Worm (Caenorhabditis elegans) whole organism, early embryonic: ENCODE data around the gene H35B03.2.

ENCODE experiments used
- B0310.2 ChIP-seq: sonication (generic microtip); optimal IDR thresholded peaks from 2 replicates; lab custom pipeline; 2016; ENCODE audit warnings: mild to moderate bottlenecking, missing genetic modification characterization, missing compliant biosample characterization
- F13C5.2 ChIP-seq: sonication (generic microtip); optimal IDR thresholded peaks from 2 replicates; lab custom pipeline; 2017; ENCODE audit warnings: mild to moderate bottlenecking, missing genetic modification characterization, inconsistent platforms, missing compliant biosample characterization
- aly-1 ChIP-seq: sonication (generic microtip); optimal IDR thresholded peaks from 2 replicates; lab custom pipeline; 2016; ENCODE audit warnings: missing genetic modification characterization, missing compliant biosample characterization
- ama-1 ChIP-seq: fragments of 150-350 bp; optimal IDR thresholded peaks from 2 replicates; lab custom pipeline; 2014
- ceh-13 ChIP-seq: fragments of 200-800 bp; sonication (Bioruptor generic); optimal IDR thresholded peaks from 2 replicates; lab custom pipeline; 2018; ENCODE audit warnings: mild to moderate bottlenecking, missing genetic modification characterization, missing compliant biosample characterization
- ceh-36 ChIP-seq: sonication (generic microtip); optimal IDR thresholded peaks from 2 replicates; lab custom pipeline; 2016; ENCODE audit warnings: missing genetic modification characterization, inconsistent platforms, missing compliant biosample characterization
- ets-7 ChIP-seq: sonication (generic microtip); optimal IDR thresholded peaks from 2 replicates; lab custom pipeline; 2016; ENCODE audit warnings: missing genotype, missing genetic modification characterization, missing compliant biosample characterization
- flt-1 ChIP-seq: fragments of 200-800 bp; sonication (Bioruptor generic); IDR thresholded peaks from 2 replicates; pipeline ENCODE4 v1.3.6; 2022; ENCODE audit warnings: missing genetic modification characterization, missing compliant biosample characterization
- hmbx-1 ChIP-seq: sonication (generic microtip); optimal IDR thresholded peaks from 2 replicates; lab custom pipeline; 2016; ENCODE audit warnings: mild to moderate bottlenecking, missing genetic modification characterization, missing compliant biosample characterization
- hmg-4 ChIP-seq: fragments of 200-800 bp; sonication (Bioruptor generic); optimal IDR thresholded peaks from 2 replicates; lab custom pipeline; 2018; ENCODE audit warnings: mild to moderate bottlenecking, missing genetic modification characterization, missing compliant biosample characterization
- hnd-1 ChIP-seq: sonication (generic microtip); optimal IDR thresholded peaks from 2 replicates; lab custom pipeline; 2016; ENCODE audit warnings: missing genetic modification characterization, missing compliant biosample characterization
- pes-1 ChIP-seq: fragments of 200-800 bp; sonication (Bioruptor generic); IDR thresholded peaks from 2 replicates; pipeline ENCODE4 v1.3.6; 2022; ENCODE audit warnings: missing genetic modification reagents, missing genetic modification characterization, missing compliant biosample characterization
- scrt-1 ChIP-seq: fragments of 200-800 bp; sonication (Bioruptor generic); IDR thresholded peaks from 2 replicates; pipeline ENCODE4 v1.3.6; 2022; ENCODE audit warnings: missing genetic modification characterization, missing compliant biosample characterization
- sea-1 ChIP-seq: fragments of 200-800 bp; sonication (Bioruptor generic); conservative IDR thresholded peaks from 2 replicates; pipeline ENCODE4 v1.3.6; 2022; ENCODE audit warnings: missing genetic modification characterization, missing compliant biosample characterization
- tbx-11 ChIP-seq: fragments of 200-800 bp; sonication (Bioruptor generic); IDR thresholded peaks from 2 replicates; pipeline ENCODE4 v1.3.6; 2022; ENCODE audit warnings: missing genetic modification characterization, missing compliant biosample characterization
- tbx-37 ChIP-seq: fragments of 200-800 bp; sonication (Bioruptor generic); conservative IDR thresholded peaks from 2 replicates; pipeline ENCODE4 v1.3.6; 2022; ENCODE audit warnings: missing genetic modification reagents, missing genetic modification characterization, missing compliant biosample characterization
- tra-4 ChIP-seq: sonication (generic microtip); optimal IDR thresholded peaks from 2 replicates; lab custom pipeline; 2017; ENCODE audit warnings: missing genetic modification characterization, missing compliant biosample characterization

The H35B03.2 gene

ce11 chrIV:5700372-5700771 is 31.1 kb downstream of the H35B03.2 start:
- TF ChIP-seq hnd-1 (tag; lab: Kevin White, UChicago) (no peak), tra-4 (tag; lab: Kevin White, UChicago) (no peak), sea-1 (GFP tag; lab: Robert Waterston, UW) (no peak), tbx-37 (no peak), ama-1 (lab: Kevin White, UChicago) (no peak), flt-1 (GFP tag; lab: Robert Waterston, UW) (no peak), scrt-1 (GFP tag; lab: Robert Waterston, UW) (no peak), pes-1 (GFP tag; lab: Robert Waterston, UW) (no peak), tbx-11 (no peak), ceh-13 (GFP tag; lab: Kevin White, UChicago) (no peak), aly-1 (tag; lab: Kevin White, UChicago) (no peak)

ce11 chrIV:5691189-5691588 is 40.3 kb downstream of the H35B03.2 start:
- TF ChIP-seq tbx-37 (peak; percentile 48; the same call in 1 of the 2 replicates), flt-1 (GFP tag; lab: Robert Waterston, UW) (peak; percentile 49; the same call in 1 of the 2 replicates)

ce11 chrIV:5690386-5691080 is 40.9 kb downstream of the H35B03.2 start, which contains the start of gene C55C3.8:
Gene C55C3.8 (plus strand): TSS chrIV:5691030.
- TF ChIP-seq hmbx-1 = no peak
- TF ChIP-seq B0310.2 (tag; lab: Kevin White, UChicago) = no peak
- no peak for TF ChIP-seq ceh-13 (GFP tag; lab: Kevin White, UChicago)
- TF ChIP-seq F13C5.2 (tag; lab: Kevin White, UChicago) = no peak
- TF ChIP-seq tbx-37 = no peak
- TF ChIP-seq hmg-4 (GFP tag; lab: Kevin White, UChicago) = no peak
- no peak for TF ChIP-seq tra-4 (tag; lab: Kevin White, UChicago)
- TF ChIP-seq hnd-1 (tag; lab: Kevin White, UChicago) = no peak
- no peak for TF ChIP-seq ama-1 (lab: Kevin White, UChicago)

ce11 chrIV:5685014-5685413 is 46.5 kb downstream of the H35B03.2 start, which contains the start of gene C55C3.3:
Gene C55C3.3 (plus strand): TSS chrIV:5685287.
- TF ChIP-seq F13C5.2 (tag; lab: Kevin White, UChicago) = no peak
- no peak for TF ChIP-seq tbx-37
- no peak for TF ChIP-seq hmg-4 (GFP tag; lab: Kevin White, UChicago)
- no peak for TF ChIP-seq ceh-13 (GFP tag; lab: Kevin White, UChicago)
- no peak for TF ChIP-seq aly-1 (tag; lab: Kevin White, UChicago)
- no peak for TF ChIP-seq tra-4 (tag; lab: Kevin White, UChicago)
- TF ChIP-seq hmbx-1 = no peak
- no peak for TF ChIP-seq flt-1 (GFP tag; lab: Robert Waterston, UW)
- TF ChIP-seq ceh-36 = no peak

ce11 chrIV:5682547-5683234 is 48.8 kb downstream of the H35B03.2 start, which contains the start of the genes C55C3.7 and C55C3.6:
Gene C55C3.7 (minus strand): TSS chrIV:5682647.
Gene C55C3.6 (plus strand): TSS chrIV:5683184.
- TF ChIP-seq hmg-4 (GFP tag; lab: Kevin White, UChicago) = no peak
- no peak for TF ChIP-seq tbx-11
- no peak for TF ChIP-seq sea-1 (GFP tag; lab: Robert Waterston, UW)
- no peak for TF ChIP-seq tbx-37
- no peak for TF ChIP-seq B0310.2 (tag; lab: Kevin White, UChicago)
- no peak for TF ChIP-seq pes-1 (GFP tag; lab: Robert Waterston, UW)
- no peak for TF ChIP-seq aly-1 (tag; lab: Kevin White, UChicago)
- no peak for TF ChIP-seq ceh-36
- TF ChIP-seq hmbx-1 = no peak
- no peak for TF ChIP-seq ceh-13 (GFP tag; lab: Kevin White, UChicago)
- TF ChIP-seq F13C5.2 (tag; lab: Kevin White, UChicago) = no peak
- TF ChIP-seq ets-7 = no peak
- TF ChIP-seq hnd-1 (tag; lab: Kevin White, UChicago) = no peak
- no peak for TF ChIP-seq ama-1 (lab: Kevin White, UChicago)
- no peak for TF ChIP-seq scrt-1 (GFP tag; lab: Robert Waterston, UW)
